Fruit fly (Drosophila melanogaster) Kc167 (cell line): ENCODE results near the gene CG14408.

Experiments used
- Myc ChIP-seq: fragments of >200 bp; optimal IDR thresholded peaks from 2 replicates; lab custom pipeline; 2017; ENCODE audit warnings: missing external identifiers
- Sin3A ChIP-seq: fragments of >200 bp; optimal IDR thresholded peaks from 2 replicates; lab custom pipeline; 2018; ENCODE audit warnings: missing external identifiers
- h ChIP-seq: fragments of >200 bp; optimal IDR thresholded peaks from 3 replicates; lab custom pipeline; 2018; ENCODE audit warnings: missing external identifiers
- insv ChIP-seq: fragments of >200 bp; optimal IDR thresholded peaks from 3 replicates; lab custom pipeline; 2018; ENCODE audit warnings: missing external identifiers
- psq ChIP-seq: fragments of >200 bp; optimal IDR thresholded peaks from 2 replicates; lab custom pipeline; 2017; ENCODE audit warnings: missing external identifiers
- ttk ChIP-seq: sonication (Bioruptor generic); optimal IDR thresholded peaks from 2 replicates; lab custom pipeline; 2017; ENCODE audit warnings: missing external identifiers

DNA sequence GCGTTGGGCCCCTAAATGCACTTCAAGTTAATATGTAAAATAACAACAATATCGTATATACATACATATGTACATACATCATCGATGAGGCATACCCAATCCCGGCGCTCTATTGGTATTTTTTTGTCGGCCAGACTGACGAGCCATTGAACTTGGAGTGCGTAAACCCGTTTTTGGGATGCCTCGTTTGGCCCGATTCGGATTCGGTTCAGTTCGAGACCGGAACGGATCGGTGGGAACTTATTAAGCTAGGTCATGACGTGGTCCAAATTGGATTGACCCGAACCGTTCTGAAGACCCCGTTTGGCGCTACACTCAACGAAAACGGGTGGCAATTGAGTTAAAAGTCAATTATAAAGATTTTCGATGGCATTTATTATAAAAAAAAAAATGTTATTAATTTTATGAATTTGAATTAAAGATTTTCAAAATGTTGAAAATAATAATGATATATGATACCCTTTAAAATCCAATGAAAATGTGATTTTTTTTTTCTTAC is 14.3 kb upstream of the CG14408 start:
- TF ChIP-seq Myc (no peak), Sin3A (no peak), ttk (lab: Kevin White, UChicago) (no peak), insv (lab: Kevin White, UChicago) (no peak), h (no peak), psq (lab: Kevin White, UChicago) (no peak)
